Worm (Caenorhabditis elegans): ENCODE measurements around the gene H41C03.3.

DNA sequence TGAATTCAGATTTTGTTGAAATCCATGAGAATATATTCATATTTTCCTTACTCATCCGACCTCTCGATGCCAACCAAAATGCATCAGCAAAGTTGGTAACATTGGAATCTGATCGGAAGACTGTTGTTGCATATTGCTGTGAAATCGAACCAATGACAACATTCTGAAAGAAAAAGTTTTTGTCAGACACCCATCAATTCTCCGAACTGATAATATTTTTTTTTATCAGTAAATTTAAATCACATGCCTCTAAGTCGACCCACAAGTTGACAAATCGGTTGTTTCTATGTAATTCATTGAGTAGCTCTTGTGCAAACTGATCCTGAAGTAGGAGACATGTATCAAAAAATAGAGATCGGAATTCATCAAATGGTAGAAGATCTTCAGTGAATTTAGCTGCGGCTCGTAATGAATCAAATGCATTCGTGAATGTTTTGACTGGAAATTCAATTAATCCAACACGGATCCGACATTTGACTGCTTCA, 15.6 kb upstream of the H41C03.3 start, which contains the start of gene col-74:
- no peak for TF ChIP-seq klf-2 (GFP tag; conservative IDR thresholded peaks at IDR 0.05)
- TF ChIP-seq med-1 (GFP tag; optimal IDR thresholded peaks at IDR 0.05; ENCODE audit: insufficient read depth), result no peak
- no peak for TF ChIP-seq flt-1 (GFP tag; IDR thresholded peaks at IDR 0.05)
- no peak for TF ChIP-seq cog-1 (tag; optimal IDR thresholded peaks at IDR 0.05)
- TF ChIP-seq ztf-29 (GFP tag; IDR thresholded peaks at IDR 0.05), result no peak
- no peak for TF ChIP-seq ref-1 (GFP tag; conservative IDR thresholded peaks at IDR 0.05)
- TF ChIP-seq T22C8.4 (GFP tag; IDR thresholded peaks at IDR 0.05), result no peak
- no peak for TF ChIP-seq tab-1 (GFP tag; IDR thresholded peaks at IDR 0.05)
- no peak for TF ChIP-seq ztf-23 (GFP tag; IDR thresholded peaks at IDR 0.05)

Data from whole organism, midembryonic.